Worm (Caenorhabditis elegans) whole organism, L1 larva: ENCODE results near the gene Y39B6A.7.

Source experiments
- ama-1 ChIP-seq: fragments of 150-350 bp; optimal IDR thresholded peaks from 2 replicates; lab custom pipeline; 2014
- irx-1 ChIP-seq: sonication (generic microtip); optimal IDR thresholded peaks from 2 replicates; lab custom pipeline; 2016; ENCODE audit warnings: missing genetic modification characterization, missing compliant biosample characterization
- lin-13 ChIP-seq: fragments of 150-350 bp; optimal IDR thresholded peaks from 2 replicates; lab custom pipeline; 2014; ENCODE audit warnings: missing biosample characterization, missing genetic modification reagents, missing genetic modification characterization
- pqm-1 ChIP-seq: sonication (generic microtip); optimal IDR thresholded peaks from 3 replicates; lab custom pipeline; 2017; ENCODE audit warnings: missing biosample characterization, missing genetic modification characterization
- ztf-11 ChIP-seq, 2 experiments: sonication (generic microtip); optimal IDR thresholded peaks; 2 replicates each; lab custom pipeline; 2016 to 2017; ENCODE audit warnings: missing genetic modification characterization in 2 of 2, missing biosample characterization in 1 of 2, missing compliant biosample characterization in 1 of 2

ce11 chrV:19119260-19119659 lies 29.7 kb downstream of the Y39B6A.7 start, which contains the start of gene Y39B6A.13:
- TF ChIP-seq pqm-1 (tag; lab: Kevin White, UChicago) = no peak
- TF ChIP-seq irx-1 = no peak
- TF ChIP-seq ztf-11 (tag; optimal IDR thresholded peaks at IDR 0.05; lab: Kevin White, UChicago) = no peak
- TF ChIP-seq lin-13 (GFP tag; lab: Kevin White, UChicago) = no peak
- TF ChIP-seq ama-1 (lab: Kevin White, UChicago) = no peak
